Fruit fly (Drosophila melanogaster) whole organism, embryonic: Measurements from ENCODE around the gene jet.
A peak's percentile ranks its signal among the peaks of the same experiment; 100 is the strongest.

Experiments used
- CG12769 ChIP-seq: fragments of 200-800 bp; sonication (Bioruptor generic); optimal IDR thresholded peaks from 2 replicates; lab custom pipeline; 2019; ENCODE audit warnings: missing biosample characterization, mild to moderate bottlenecking, missing genetic modification characterization, moderate library complexity
- CG1529 ChIP-seq: fragments of 200-800 bp; sonication (Bioruptor generic); optimal IDR thresholded peaks from 3 replicates; lab custom pipeline; 2018; ENCODE audit warnings: missing biosample characterization, missing genetic modification characterization
- CG16815 ChIP-seq: fragments of 200-800 bp; sonication (Bioruptor generic); optimal IDR thresholded peaks from 3 replicates; lab custom pipeline; 2017; ENCODE audit warnings: missing biosample characterization, mild to moderate bottlenecking, missing genetic modification characterization
- CG2116 ChIP-seq: fragments of 200-800 bp; sonication (Bioruptor generic); optimal IDR thresholded peaks from 3 replicates; lab custom pipeline; 2018; ENCODE audit warnings: missing biosample characterization, mild to moderate bottlenecking, missing genetic modification characterization
- CG2875 ChIP-seq: fragments of 200-800 bp; sonication (Bioruptor generic); optimal IDR thresholded peaks from 2 replicates; lab custom pipeline; 2017; ENCODE audit warnings: missing biosample characterization, mild to moderate bottlenecking, missing genetic modification characterization, missing genetic modification reagents
- CG3163 ChIP-seq: fragments of 200-800 bp; sonication (Bioruptor generic); optimal IDR thresholded peaks from 3 replicates; lab custom pipeline; 2016; ENCODE audit warnings: missing biosample characterization, missing genetic modification characterization
- CG32532 ChIP-seq: fragments of 200-800 bp; sonication (Bioruptor generic); IDR thresholded peaks from 2 replicates; pipeline ENCODE4 v1.3.6; 2022; ENCODE audit warnings: missing biosample characterization, missing genetic modification characterization
- CG32772 ChIP-seq: fragments of 200-800 bp; sonication (Bioruptor generic); IDR thresholded peaks from 2 replicates; pipeline ENCODE4 v1.3.6; 2022; ENCODE audit warnings: missing biosample characterization, missing genetic modification characterization
- CG3281 ChIP-seq: fragments of 200-800 bp; sonication (Bioruptor generic); optimal IDR thresholded peaks from 3 replicates; lab custom pipeline; 2017; ENCODE audit warnings: missing biosample characterization, mild to moderate bottlenecking, missing genetic modification characterization
- CG33213 ChIP-seq: fragments of 200-800 bp; sonication (Bioruptor generic); optimal IDR thresholded peaks from 3 replicates; lab custom pipeline; 2016; ENCODE audit warnings: missing biosample characterization, missing genetic modification characterization
- CG3847 ChIP-seq: fragments of 200-800 bp; sonication (Bioruptor generic); IDR thresholded peaks from 2 replicates; pipeline ENCODE4 v1.3.6; 2022; ENCODE audit warnings: missing biosample characterization, missing genetic modification characterization
- CG4360 ChIP-seq: fragments of 200-800 bp; sonication (Bioruptor generic); IDR thresholded peaks from 2 replicates; pipeline ENCODE4 v1.3.6; 2022; ENCODE audit warnings: missing biosample characterization, missing genetic modification characterization
- CG4730 ChIP-seq: fragments of 200-800 bp; sonication (Bioruptor generic); IDR thresholded peaks from 2 replicates; pipeline ENCODE4 v1.3.6; 2022; ENCODE audit warnings: missing biosample characterization, missing genetic modification characterization
- CG7372 ChIP-seq: fragments of 200-800 bp; sonication (Bioruptor generic); IDR thresholded peaks from 2 replicates; pipeline ENCODE4 v1.3.6; 2022; ENCODE audit warnings: missing biosample characterization, missing genetic modification characterization
- CG8089 ChIP-seq: fragments of 200-800 bp; sonication (Bioruptor generic); optimal IDR thresholded peaks from 3 replicates; lab custom pipeline; 2016; ENCODE audit warnings: missing biosample characterization, missing genetic modification characterization
- CG8359 ChIP-seq: fragments of 200-800 bp; sonication (Bioruptor generic); optimal IDR thresholded peaks from 2 replicates; lab custom pipeline; 2017; ENCODE audit warnings: missing biosample characterization, mild to moderate bottlenecking, missing genetic modification characterization, borderline replicate concordance
- CG8944 ChIP-seq: fragments of 200-800 bp; sonication (Bioruptor generic); optimal IDR thresholded peaks from 3 replicates; lab custom pipeline; 2016; ENCODE audit warnings: missing biosample characterization, missing genetic modification characterization
- CG9876 ChIP-seq: fragments of 200-800 bp; sonication (Bioruptor generic); optimal IDR thresholded peaks from 2 replicates; lab custom pipeline; 2016; ENCODE audit warnings: missing biosample characterization, missing genetic modification characterization
- E2f1 ChIP-seq: fragments of 200-800 bp; sonication (Bioruptor generic); IDR thresholded peaks from 2 replicates; pipeline ENCODE4 v1.3.6; 2022; ENCODE audit warnings: missing biosample characterization, missing genetic modification characterization
- HHEX ChIP-seq: fragments of 200-800 bp; sonication (Bioruptor generic); optimal IDR thresholded peaks from 3 replicates; lab custom pipeline; 2017; ENCODE audit warnings: missing biosample characterization, mild to moderate bottlenecking, missing genetic modification characterization, missing genetic modification reagents
- Neu2 ChIP-seq: fragments of 200-800 bp; sonication (Bioruptor generic); optimal IDR thresholded peaks from 3 replicates; lab custom pipeline; 2016; ENCODE audit warnings: missing biosample characterization, missing genetic modification characterization, borderline replicate concordance
- Sin3A ChIP-seq: fragments of >200 bp; optimal IDR thresholded peaks from 2 replicates; lab custom pipeline; 2018
- Xrp1 ChIP-seq: fragments of 200-800 bp; sonication (Bioruptor generic); IDR thresholded peaks from 2 replicates; pipeline ENCODE4 v1.3.6; 2022; ENCODE audit warnings: missing biosample characterization, missing genetic modification characterization
- al ChIP-seq: fragments of 200-800 bp; sonication (Bioruptor generic); IDR thresholded peaks from 2 replicates; pipeline ENCODE4 v1.3.6; 2022; ENCODE audit warnings: missing biosample characterization, missing genetic modification characterization
- ato ChIP-seq: fragments of 200-800 bp; sonication (Bioruptor generic); IDR thresholded peaks from 2 replicates; pipeline ENCODE4 v1.3.6; 2022; ENCODE audit warnings: missing biosample characterization, missing genetic modification characterization; ENCODE audit not compliant: partially characterized antibody
- cad ChIP-seq: fragments of >200 bp; optimal IDR thresholded peaks from 2 replicates; lab custom pipeline; 2017; ENCODE audit warnings: missing biosample characterization, missing genetic modification characterization
- chm ChIP-seq: fragments of 200-800 bp; sonication (Bioruptor generic); IDR thresholded peaks from 2 replicates; pipeline ENCODE4 v1.3.6; 2022; ENCODE audit warnings: missing biosample characterization, missing genetic modification characterization
- crc ChIP-seq: fragments of 200-800 bp; sonication (Bioruptor generic); optimal IDR thresholded peaks from 2 replicates; lab custom pipeline; 2016; ENCODE audit warnings: missing biosample characterization, missing genetic modification characterization
- da ChIP-seq: fragments of 200-800 bp; sonication (Bioruptor generic); optimal IDR thresholded peaks from 2 replicates; lab custom pipeline; 2016; ENCODE audit warnings: missing biosample characterization, missing genetic modification characterization
- dan ChIP-seq: fragments of 200-800 bp; sonication (Bioruptor generic); IDR thresholded peaks from 2 replicates; pipeline ENCODE4 v1.3.6; 2022; ENCODE audit warnings: missing biosample characterization, missing genetic modification characterization
- disco-r ChIP-seq: fragments of 200-800 bp; sonication (Bioruptor generic); optimal IDR thresholded peaks from 2 replicates; lab custom pipeline; 2016; ENCODE audit warnings: missing biosample characterization, missing genetic modification characterization
- emc ChIP-seq: fragments of 200-800 bp; sonication (Bioruptor generic); optimal IDR thresholded peaks from 2 replicates; lab custom pipeline; 2016; ENCODE audit warnings: missing biosample characterization, missing genetic modification characterization
- h ChIP-seq: fragments of >200 bp; optimal IDR thresholded peaks from 2 replicates; lab custom pipeline; 2017
- hb ChIP-seq: fragments of 200-800 bp; sonication (Bioruptor generic); IDR thresholded peaks from 3 replicates; pipeline ENCODE4 v1.3.6; 2022; ENCODE audit warnings: missing biosample characterization, missing genetic modification characterization; ENCODE audit not compliant: partially characterized antibody
- kay ChIP-seq: fragments of 200-800 bp; sonication (Bioruptor generic); optimal IDR thresholded peaks from 2 replicates; lab custom pipeline; 2016; ENCODE audit warnings: missing biosample characterization, missing genetic modification characterization
- lbe ChIP-seq: fragments of 200-800 bp; sonication (Bioruptor generic); optimal IDR thresholded peaks from 2 replicates; lab custom pipeline; 2016; ENCODE audit warnings: missing biosample characterization, mild to moderate bottlenecking, missing genetic modification characterization
- lov ChIP-seq, 2 experiments: fragments of 200-800 bp in 1 of 2; fragments of >200 bp in 1 of 2; sonication (Bioruptor generic) in 1 of 2; IDR thresholded peaks in 1 of 2; optimal IDR thresholded peaks in 1 of 2; 2 replicates in 1 of 2; 3 replicates in 1 of 2; pipeline versions ENCODE4 v1.3.6 to Lab custom; 2017 to 2022; ENCODE audit warnings: missing biosample characterization in 1 of 2, missing genetic modification characterization in 1 of 2
- mirr ChIP-seq: fragments of 200-800 bp; sonication (Bioruptor generic); optimal IDR thresholded peaks from 3 replicates; lab custom pipeline; 2018; ENCODE audit warnings: missing biosample characterization, mild to moderate bottlenecking, missing genetic modification characterization
- nau ChIP-seq: fragments of 200-800 bp; sonication (Bioruptor generic); optimal IDR thresholded peaks from 3 replicates; lab custom pipeline; 2017; ENCODE audit warnings: missing biosample characterization, mild to moderate bottlenecking, missing genetic modification characterization, missing genetic modification reagents
- nerfin-1 ChIP-seq: fragments of 200-800 bp; sonication (Bioruptor generic); optimal IDR thresholded peaks from 3 replicates; lab custom pipeline; 2019; ENCODE audit warnings: missing biosample characterization, mild to moderate bottlenecking, missing genetic modification characterization, moderate library complexity
- otp ChIP-seq: fragments of 200-800 bp; sonication (Bioruptor generic); IDR thresholded peaks from 3 replicates; pipeline ENCODE4, ENCODE4 v1.3.6; 2022; ENCODE audit warnings: missing biosample characterization, missing genetic modification characterization
- psq ChIP-seq: fragments of 200-800 bp; sonication (Bioruptor generic); optimal IDR thresholded peaks from 2 replicates; lab custom pipeline; 2017; ENCODE audit warnings: missing biosample characterization, missing genetic modification characterization
- sens-2 ChIP-seq: fragments of 200-800 bp; sonication (Bioruptor generic); IDR thresholded peaks from 2 replicates; pipeline ENCODE4 v1.3.6; 2022; ENCODE audit warnings: missing biosample characterization, missing genetic modification characterization
- seq ChIP-seq: fragments of 200-800 bp; sonication (Bioruptor generic); IDR thresholded peaks from 2 replicates; pipeline ENCODE4 v1.3.6; 2022; ENCODE audit warnings: missing biosample characterization, missing genetic modification characterization
- sqz ChIP-seq: fragments of 200-800 bp; sonication (Bioruptor generic); optimal IDR thresholded peaks from 3 replicates; lab custom pipeline; 2018; ENCODE audit warnings: missing biosample characterization, mild to moderate bottlenecking, missing genetic modification characterization
- ssp ChIP-seq: fragments of 200-800 bp; sonication (Bioruptor generic); IDR thresholded peaks from 2 replicates; pipeline ENCODE4 v1.3.6; 2022; ENCODE audit warnings: missing biosample characterization, missing genetic modification characterization
- tll ChIP-seq, 2 experiments: fragments of 200-800 bp in 1 of 2; fragments of >200 bp in 1 of 2; sonication (Bioruptor generic) in 1 of 2; optimal IDR thresholded peaks; 2 replicates each; lab custom pipeline; 2017 to 2019; ENCODE audit warnings: missing biosample characterization in 2 of 2, missing genetic modification characterization in 2 of 2, mild to moderate bottlenecking in 1 of 2, moderate library complexity in 1 of 2
- vfl ChIP-seq: fragments of 200-800 bp; sonication (Bioruptor generic); optimal IDR thresholded peaks from 2 replicates; lab custom pipeline; 2016; ENCODE audit warnings: missing biosample characterization, missing genetic modification characterization
- wek ChIP-seq: fragments of 200-800 bp; sonication (Bioruptor generic); optimal IDR thresholded peaks from 3 replicates; lab custom pipeline; 2018; ENCODE audit warnings: missing biosample characterization, mild to moderate bottlenecking, missing genetic modification characterization, moderate library complexity
- yki ChIP-seq: fragments of >200 bp; optimal IDR thresholded peaks from 3 replicates; lab custom pipeline; 2018
- zfh1 ChIP-seq: fragments of 200-800 bp; sonication (Bioruptor generic); IDR thresholded peaks from 3 replicates; pipeline ENCODE4 v1.3.6; 2022; ENCODE audit warnings: missing biosample characterization, missing genetic modification characterization

jet gene

DNA sequence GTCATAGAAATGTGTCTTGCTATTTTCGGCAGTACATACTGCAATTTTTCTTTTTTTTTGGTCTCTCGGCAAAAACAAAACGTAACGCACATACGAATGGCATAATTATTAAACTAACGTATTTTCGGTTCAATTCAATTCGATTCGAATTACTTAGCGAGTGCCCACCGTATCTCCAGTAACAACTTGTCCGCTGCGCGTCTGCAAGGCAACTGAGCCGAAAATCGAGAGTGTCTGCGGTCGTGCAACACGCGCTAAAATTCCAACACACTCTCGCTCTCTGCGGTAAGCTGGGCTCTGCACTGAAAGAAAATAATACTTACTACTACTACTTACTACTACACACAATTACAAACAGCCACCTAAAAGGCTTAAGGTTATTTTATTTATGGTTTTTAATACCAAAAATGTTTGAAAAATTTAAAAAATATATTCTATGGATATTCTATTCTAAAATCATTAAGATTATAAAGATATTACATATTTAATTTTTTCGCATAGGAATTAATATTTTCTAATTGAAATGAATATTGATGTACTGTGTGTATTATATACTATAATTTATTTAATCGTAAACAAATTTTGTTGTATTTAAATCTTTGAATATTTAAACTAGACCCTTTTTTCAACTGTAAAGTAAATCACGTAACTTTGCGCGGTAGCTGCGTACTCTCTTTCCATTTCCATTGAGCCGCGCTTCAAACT lies 42.9 kb downstream of the jet start, which contains the start of gene snsl (continued):
- peak; percentile 13 for TF ChIP-seq CG8359 (GFP tag; lab: Kevin White, UChicago)
- no peak for TF ChIP-seq CG2116 (GFP tag; lab: Kevin White, UChicago)
- TF ChIP-seq nerfin-1 = peak; percentile 77
- no peak for TF ChIP-seq CG8089
- no peak for TF ChIP-seq CG3847 (GFP tag; lab: Robert Waterston, UW)
- TF ChIP-seq wek (GFP tag; lab: Kevin White, UChicago) = no peak
- TF ChIP-seq CG12769 (tag; lab: Kevin White, UChicago) = no peak
- no peak for TF ChIP-seq CG3163
- TF ChIP-seq CG3281 (GFP tag; lab: Kevin White, UChicago) = peak; percentile 41
- peak; percentile 37; the same call in 1 of the 2 replicates for TF ChIP-seq CG32532
- no peak; the same call in 1 of the 2 replicates for TF ChIP-seq chm
- TF ChIP-seq E2f1 = peak; percentile 53; the same call in 1 of the 2 replicates
- no peak for TF ChIP-seq Sin3A (lab: Kevin White, UChicago)
- TF ChIP-seq hb (GFP tag; lab: Robert Waterston, UW) = no peak
- TF ChIP-seq seq (GFP tag; lab: Robert Waterston, UW) = 0 out of 2 replicates have a peak, but pooled peaks have one; percentile 30
- no peak for TF ChIP-seq al (GFP tag; lab: Robert Waterston, UW)
- no peak for TF ChIP-seq CG7372 (GFP tag; lab: Robert Waterston, UW)
- TF ChIP-seq CG32772 (GFP tag; lab: Robert Waterston, UW) = no peak
- TF ChIP-seq HHEX (GFP tag; lab: Kevin White, UChicago) = peak; percentile 23
- TF ChIP-seq sqz (GFP tag; lab: Kevin White, UChicago) = no peak
- TF ChIP-seq sens-2 (GFP tag; lab: Robert Waterston, UW) = no peak
- TF ChIP-seq tll (GFP tag; optimal IDR thresholded peaks at IDR 0.05; lab: Kevin White, UChicago) = no peak
- TF ChIP-seq psq (GFP tag; lab: Kevin White, UChicago) = no peak
- TF ChIP-seq Xrp1 (GFP tag; lab: Robert Waterston, UW) = peak; percentile 36; the same call in 1 of the 2 replicates
- TF ChIP-seq CG4730 (GFP tag; lab: Robert Waterston, UW) = no peak
- no peak for TF ChIP-seq vfl (GFP tag; lab: Kevin White, UChicago)
- TF ChIP-seq zfh1 = no peak
- TF ChIP-seq CG16815 (GFP tag; lab: Kevin White, UChicago) = no peak
- no peak for TF ChIP-seq Neu2 (GFP tag; lab: Kevin White, UChicago)
- 0 out of 2 replicates have a peak, but pooled peaks have one; percentile 12 for TF ChIP-seq ssp
- TF ChIP-seq CG2875 (GFP tag; lab: Kevin White, UChicago) = peak; percentile 10
- TF ChIP-seq lov (optimal IDR thresholded peaks at IDR 0.05; lab: Kevin White, UChicago) = no peak
- TF ChIP-seq lov (GFP tag; IDR thresholded peaks at IDR 0.05; lab: Robert Waterston, UW) = no peak
- no peak for TF ChIP-seq disco-r
- TF ChIP-seq mirr = peak; percentile 0
- TF ChIP-seq yki (lab: Kevin White, UChicago) = no peak
- no peak for TF ChIP-seq da (GFP tag; lab: Kevin White, UChicago)
- no peak for TF ChIP-seq emc (GFP tag; lab: Kevin White, UChicago)
- TF ChIP-seq lbe (GFP tag; lab: Kevin White, UChicago) = no peak
- no peak for TF ChIP-seq CG33213 (GFP tag; lab: Kevin White, UChicago)
- no peak for TF ChIP-seq CG4360 (GFP tag; lab: Robert Waterston, UW)
- TF ChIP-seq dan (GFP tag; lab: Robert Waterston, UW) = no peak
- TF ChIP-seq crc (GFP tag; lab: Kevin White, UChicago) = no peak
- TF ChIP-seq CG9876 (GFP tag; lab: Kevin White, UChicago) = no peak
- TF ChIP-seq otp (GFP tag; lab: Robert Waterston, UW) = 0 out of 3 replicates have a peak, but pooled peaks have one; percentile 39
- TF ChIP-seq cad (GFP tag; lab: Kevin White, UChicago) = no peak
- TF ChIP-seq nau (GFP tag; lab: Kevin White, UChicago) = no peak
- TF ChIP-seq CG1529 (GFP tag; lab: Kevin White, UChicago) = no peak
- TF ChIP-seq h = no peak
- no peak for TF ChIP-seq CG8944 (GFP tag; lab: Kevin White, UChicago)
- TF ChIP-seq kay = no peak
- no peak for TF ChIP-seq ato (GFP tag; lab: Robert Waterston, UW)
